Worm (Caenorhabditis elegans) whole organism, young adult: Measurements from ENCODE around the gene F43G6.16.

Experiments used
- B0019.2 ChIP-seq: fragments of 200-800 bp; sonication (Bioruptor generic); conservative IDR thresholded peaks from 2 replicates; pipeline ENCODE4 v1.3.6; 2022; ENCODE audit warnings: missing genetic modification reagents, missing genetic modification characterization, missing compliant biosample characterization
- B0336.3 ChIP-seq: fragments of 200-800 bp; sonication (Bioruptor generic); IDR thresholded peaks from 2 replicates; pipeline ENCODE4 v1.3.6; 2022; ENCODE audit warnings: missing genetic modification characterization, missing compliant biosample characterization
- C06A6.2 ChIP-seq: fragments of 200-800 bp; sonication (Bioruptor generic); conservative IDR thresholded peaks from 2 replicates; pipeline ENCODE4 v1.3.6; 2022; ENCODE audit warnings: missing genetic modification characterization, missing compliant biosample characterization
- F33H1.4 ChIP-seq: fragments of 200-800 bp; sonication (Bioruptor generic); IDR thresholded peaks from 2 replicates; pipeline ENCODE4 v1.3.6; 2022; ENCODE audit warnings: missing genetic modification reagents, missing genetic modification characterization, missing compliant biosample characterization
- F37B4.10 ChIP-seq: fragments of 200-800 bp; sonication (Bioruptor generic); IDR thresholded peaks from 2 replicates; pipeline ENCODE4 v1.3.6; 2022; ENCODE audit warnings: missing genetic modification characterization, missing compliant biosample characterization
- F52B5.7 ChIP-seq: sonication (generic microtip); optimal IDR thresholded peaks from 2 replicates; lab custom pipeline; 2016; ENCODE audit warnings: mild to moderate bottlenecking, missing genetic modification characterization, missing compliant biosample characterization
- T07F8.4 ChIP-seq: sonication (generic microtip); optimal IDR thresholded peaks from 2 replicates; lab custom pipeline; 2016; ENCODE audit warnings: mild to moderate bottlenecking, missing genetic modification characterization, moderate library complexity, missing compliant biosample characterization
- T26A5.8 ChIP-seq: sonication (generic microtip); optimal IDR thresholded peaks from 2 replicates; lab custom pipeline; 2016; ENCODE audit warnings: missing genetic modification characterization, missing compliant biosample characterization
- Y53F4B.3 ChIP-seq: fragments of 200-800 bp; sonication (Bioruptor generic); IDR thresholded peaks from 2 replicates; pipeline ENCODE4 v1.3.6; 2022; ENCODE audit warnings: missing genetic modification reagents, missing genetic modification characterization, missing compliant biosample characterization
- Y56A3A.18 ChIP-seq: fragments of 200-800 bp; sonication (Bioruptor generic); IDR thresholded peaks from 2 replicates; pipeline ENCODE4 v1.3.6; 2022; ENCODE audit warnings: missing genetic modification reagents, missing genetic modification characterization, missing compliant biosample characterization
- Y79H2A.3 ChIP-seq: fragments of 200-800 bp; sonication (Bioruptor generic); conservative IDR thresholded peaks from 2 replicates; pipeline ENCODE4 v1.3.6; 2022; ENCODE audit warnings: missing genetic modification reagents, missing genetic modification characterization, missing compliant biosample characterization
- Y95B8A.8 ChIP-seq: fragments of 200-800 bp; sonication (Bioruptor generic); IDR thresholded peaks from 2 replicates; pipeline ENCODE4 v1.3.6; 2022; ENCODE audit warnings: missing genetic modification reagents, missing genetic modification characterization, missing compliant biosample characterization
- ZK185.1 ChIP-seq: sonication (generic microtip); optimal IDR thresholded peaks from 2 replicates; lab custom pipeline; 2016; ENCODE audit warnings: mild to moderate bottlenecking, missing genetic modification characterization, missing compliant biosample characterization; ENCODE audit not compliant: poor library complexity, severe bottlenecking
- aptf-3 ChIP-seq: fragments of 200-800 bp; sonication (Bioruptor generic); IDR thresholded peaks from 2 replicates; pipeline ENCODE4 v1.3.6; 2022; ENCODE audit warnings: missing genetic modification characterization, missing compliant biosample characterization
- atf-7 ChIP-seq: sonication (generic microtip); optimal IDR thresholded peaks from 2 replicates; lab custom pipeline; 2017; ENCODE audit warnings: mild to moderate bottlenecking, missing genetic modification characterization, missing compliant biosample characterization
- bed-2 ChIP-seq: fragments of 200-800 bp; sonication (Bioruptor generic); IDR thresholded peaks from 2 replicates; pipeline ENCODE4 v1.3.6; 2022; ENCODE audit warnings: missing genetic modification reagents, missing genetic modification characterization, missing compliant biosample characterization
- ccch-3 ChIP-seq: fragments of 200-800 bp; sonication (Bioruptor generic); optimal IDR thresholded peaks from 2 replicates; lab custom pipeline; 2018; ENCODE audit warnings: mild to moderate bottlenecking, missing genetic modification characterization, missing compliant biosample characterization
- cebp-2 ChIP-seq: fragments of 200-800 bp; sonication (Bioruptor generic); IDR thresholded peaks from 2 replicates; pipeline ENCODE4 v1.3.6; 2022; ENCODE audit warnings: missing genetic modification characterization, missing compliant biosample characterization
- ceh-100 ChIP-seq: fragments of 200-800 bp; sonication (Bioruptor generic); IDR thresholded peaks from 2 replicates; pipeline ENCODE4 v1.3.6; 2022; ENCODE audit warnings: missing genetic modification reagents, missing genetic modification characterization, missing compliant biosample characterization
- ceh-27 ChIP-seq: fragments of 200-800 bp; sonication (Bioruptor generic); optimal IDR thresholded peaks from 2 replicates; lab custom pipeline; 2018; ENCODE audit warnings: mild to moderate bottlenecking, missing genetic modification characterization, moderate library complexity, missing compliant biosample characterization
- ceh-40 ChIP-seq: fragments of 200-800 bp; sonication (Bioruptor generic); IDR thresholded peaks from 2 replicates; pipeline ENCODE4 v1.3.6; 2022; ENCODE audit warnings: missing genetic modification characterization, missing compliant biosample characterization
- ceh-58 ChIP-seq: fragments of 200-800 bp; sonication (Bioruptor generic); IDR thresholded peaks from 2 replicates; pipeline ENCODE4 v1.3.6; 2022; ENCODE audit warnings: missing genetic modification characterization, missing compliant biosample characterization
- chd-7 ChIP-seq: sonication (generic microtip); optimal IDR thresholded peaks from 2 replicates; lab custom pipeline; 2016; ENCODE audit warnings: mild to moderate bottlenecking, missing genetic modification characterization, moderate library complexity, missing compliant biosample characterization
- dox-1 ChIP-seq: fragments of 200-800 bp; sonication (Bioruptor generic); IDR thresholded peaks from 2 replicates; pipeline ENCODE4 v1.3.6; 2022; ENCODE audit warnings: missing genetic modification reagents, missing genetic modification characterization, missing compliant biosample characterization
- dpff-1 ChIP-seq: sonication (generic microtip); optimal IDR thresholded peaks from 2 replicates; lab custom pipeline; 2017; ENCODE audit warnings: mild to moderate bottlenecking, missing genetic modification characterization, missing compliant biosample characterization
- efl-1 ChIP-seq: fragments of 150-350 bp; optimal IDR thresholded peaks from 2 replicates; lab custom pipeline; 2014; ENCODE audit warnings: missing biosample characterization, missing genetic modification reagents, missing genetic modification characterization
- egrh-3 ChIP-seq: fragments of 200-800 bp; sonication (Bioruptor generic); IDR thresholded peaks from 2 replicates; pipeline ENCODE4 v1.3.6; 2022; ENCODE audit warnings: missing genetic modification reagents, missing genetic modification characterization, missing compliant biosample characterization
- ekl-4 ChIP-seq: fragments of 200-800 bp; sonication (Bioruptor generic); IDR thresholded peaks from 2 replicates; pipeline ENCODE4 v1.3.6; 2022; ENCODE audit warnings: missing genetic modification reagents, missing genetic modification characterization, missing compliant biosample characterization
- ets-4 ChIP-seq: fragments of 200-800 bp; sonication (Bioruptor generic); optimal IDR thresholded peaks from 2 replicates; lab custom pipeline; 2018; ENCODE audit warnings: mild to moderate bottlenecking, missing genetic modification characterization, missing compliant biosample characterization
- gei-17 ChIP-seq: fragments of 200-800 bp; sonication (Bioruptor generic); optimal IDR thresholded peaks from 2 replicates; lab custom pipeline; 2018; ENCODE audit warnings: mild to moderate bottlenecking, missing genetic modification characterization, missing compliant biosample characterization
- hlh-26 ChIP-seq: fragments of 200-800 bp; sonication (Bioruptor generic); conservative IDR thresholded peaks from 2 replicates; pipeline ENCODE4 v1.3.6; 2022; ENCODE audit warnings: missing genetic modification reagents, missing genetic modification characterization, missing compliant biosample characterization
- hmg-1.2 ChIP-seq: fragments of 200-800 bp; sonication (Bioruptor generic); IDR thresholded peaks from 2 replicates; pipeline ENCODE4 v1.3.6; 2022; ENCODE audit warnings: missing genetic modification reagents, missing genetic modification characterization, missing compliant biosample characterization
- hmg-20 ChIP-seq: fragments of 200-800 bp; sonication (Bioruptor generic); IDR thresholded peaks from 2 replicates; pipeline ENCODE4 v1.3.6; 2022; ENCODE audit warnings: missing genetic modification reagents, missing genetic modification characterization, missing compliant biosample characterization
- hrde-1 ChIP-seq: sonication (generic microtip); optimal IDR thresholded peaks from 2 replicates; lab custom pipeline; 2016; ENCODE audit warnings: missing genetic modification characterization, mild to moderate bottlenecking, missing compliant biosample characterization, moderate library complexity, missing genotype, missing genetic modification reagents, borderline replicate concordance
- lin-40 ChIP-seq: sonication (generic microtip); optimal IDR thresholded peaks from 2 replicates; lab custom pipeline; 2016; ENCODE audit warnings: missing genetic modification characterization, mild to moderate bottlenecking, missing compliant biosample characterization, missing genotype, missing genetic modification reagents
- lir-1 ChIP-seq: fragments of 200-800 bp; sonication (Bioruptor generic); conservative IDR thresholded peaks from 2 replicates; pipeline ENCODE4 v1.3.6; 2022; ENCODE audit warnings: missing genetic modification reagents, missing genetic modification characterization, missing compliant biosample characterization
- lsy-27 ChIP-seq: sonication (generic microtip); optimal IDR thresholded peaks from 2 replicates; lab custom pipeline; 2017; ENCODE audit warnings: missing genetic modification characterization, mild to moderate bottlenecking, missing compliant biosample characterization, antibody characterized with exemption, missing genotype, borderline replicate concordance; ENCODE audit not compliant: insufficient read depth
- madf-3 ChIP-seq: fragments of 200-800 bp; sonication (Bioruptor generic); IDR thresholded peaks from 2 replicates; pipeline ENCODE4 v1.3.6; 2022; ENCODE audit warnings: missing genetic modification reagents, missing genetic modification characterization, missing compliant biosample characterization
- nhr-90 ChIP-seq: sonication (generic microtip); optimal IDR thresholded peaks from 2 replicates; lab custom pipeline; 2016; ENCODE audit warnings: missing genotype, mild to moderate bottlenecking, missing genetic modification characterization, missing compliant biosample characterization
- repo-1 ChIP-seq: sonication (generic microtip); optimal IDR thresholded peaks from 2 replicates; lab custom pipeline; 2017; ENCODE audit warnings: mild to moderate bottlenecking, missing genetic modification characterization, missing compliant biosample characterization
- rpc-1 ChIP-seq, 2 experiments: fragments of 150-350 bp in 1 of 2; sonication (generic microtip) in 1 of 2; optimal IDR thresholded peaks; 2 replicates each; lab custom pipeline; 2014 to 2018; ENCODE audit warnings: missing biosample characterization in 1 of 2, missing genetic modification characterization in 1 of 2, missing genetic modification reagents in 1 of 2, missing genotype in 1 of 2
- sea-2 ChIP-seq: fragments of 200-800 bp; sonication (Bioruptor generic); IDR thresholded peaks from 2 replicates; pipeline ENCODE4 v1.3.6; 2022; ENCODE audit warnings: missing genetic modification characterization, missing compliant biosample characterization
- snpc-1.1 ChIP-seq: sonication (generic microtip); optimal IDR thresholded peaks from 2 replicates; lab custom pipeline; 2017; ENCODE audit warnings: missing genetic modification characterization, mild to moderate bottlenecking, missing compliant biosample characterization, antibody characterized with exemption, moderate library complexity, missing genotype, missing genetic modification reagents; ENCODE audit not compliant: insufficient read depth
- tbx-9 ChIP-seq: sonication (generic microtip); optimal IDR thresholded peaks from 2 replicates; lab custom pipeline; 2016; ENCODE audit warnings: borderline replicate concordance, missing genetic modification characterization, inconsistent platforms, missing compliant biosample characterization
- ztf-18 ChIP-seq: sonication (generic microtip); optimal IDR thresholded peaks from 2 replicates; lab custom pipeline; 2016; ENCODE audit warnings: missing genotype, mild to moderate bottlenecking, missing genetic modification characterization, missing compliant biosample characterization
- ztf-26 ChIP-seq: sonication (generic microtip); optimal IDR thresholded peaks from 2 replicates; lab custom pipeline; 2017; ENCODE audit warnings: missing genetic modification characterization, missing compliant biosample characterization
- ztf-28 ChIP-seq: fragments of 200-800 bp; sonication (Bioruptor generic); IDR thresholded peaks from 2 replicates; pipeline ENCODE4 v1.3.6; 2022; ENCODE audit warnings: missing genetic modification reagents, missing genetic modification characterization, missing compliant biosample characterization

The F43G6.16 gene

ce11 chrII:11749490-11750172 is 32.8 kb downstream of the F43G6.16 start (continued):
- peak; percentile 91 for TF ChIP-seq lin-40 (tag; lab: Kevin White, UChicago)
- no peak for TF ChIP-seq Y56A3A.18 (GFP tag; lab: Robert Waterston, UW)
- peak; percentile 2 for TF ChIP-seq ztf-26 (tag; lab: Kevin White, UChicago)
- no peak for TF ChIP-seq B0019.2 (GFP tag; lab: Robert Waterston, UW)
- TF ChIP-seq F37B4.10 (GFP tag; lab: Robert Waterston, UW): no peak
- peak; percentile 41 for TF ChIP-seq T07F8.4 (tag; lab: Kevin White, UChicago)
- no peak for TF ChIP-seq hlh-26 (GFP tag; lab: Robert Waterston, UW)
- TF ChIP-seq tbx-9: no peak
- TF ChIP-seq aptf-3 (GFP tag; lab: Robert Waterston, UW): no peak
- TF ChIP-seq ceh-100 (GFP tag; lab: Robert Waterston, UW): 0 out of 2 replicates have a peak, but pooled peaks have one; percentile 24
- no peak for TF ChIP-seq F33H1.4 (GFP tag; lab: Robert Waterston, UW)
- TF ChIP-seq madf-3 (GFP tag; lab: Robert Waterston, UW): 0 out of 2 replicates have a peak, but pooled peaks have one; percentile 63
- no peak for TF ChIP-seq Y53F4B.3
- no peak for TF ChIP-seq snpc-1.1 (tag; lab: Kevin White, UChicago)
- peak; percentile 17 for TF ChIP-seq efl-1
- TF ChIP-seq hmg-1.2 (GFP tag; lab: Robert Waterston, UW): peak; percentile 85
- no peak for TF ChIP-seq ceh-58
- TF ChIP-seq ets-4 (GFP tag; lab: Kevin White, UChicago): no peak
- no peak for TF ChIP-seq hmg-20
- TF ChIP-seq repo-1 (tag; lab: Kevin White, UChicago): peak; percentile 70
- peak; percentile 75 for TF ChIP-seq atf-7 (tag; lab: Kevin White, UChicago)
- TF ChIP-seq C06A6.2 (GFP tag; lab: Robert Waterston, UW): peak; percentile 55; the same call in 1 of the 2 replicates
- TF ChIP-seq F52B5.7 (tag; lab: Kevin White, UChicago): peak; percentile 59
- peak; percentile 84 for TF ChIP-seq dox-1 (GFP tag; lab: Robert Waterston, UW)
- TF ChIP-seq lsy-27 (tag; lab: Kevin White, UChicago): no peak
- TF ChIP-seq T26A5.8: no peak
- TF ChIP-seq ztf-18 (tag; lab: Kevin White, UChicago): peak; percentile 66
- peak; percentile 65 for TF ChIP-seq gei-17 (GFP tag; lab: Kevin White, UChicago)
- TF ChIP-seq Y95B8A.8 (GFP tag; lab: Robert Waterston, UW): no peak
- TF ChIP-seq ztf-28: no peak
- TF ChIP-seq chd-7 (tag; lab: Kevin White, UChicago): peak; percentile 74
- TF ChIP-seq sea-2 (GFP tag; lab: Robert Waterston, UW): no peak
- TF ChIP-seq ekl-4: 0 out of 2 replicates have a peak, but pooled peaks have one; percentile 57
- peak; percentile 50 for TF ChIP-seq dpff-1 (tag; lab: Kevin White, UChicago)
- no peak for TF ChIP-seq hrde-1 (tag; lab: Kevin White, UChicago)
- TF ChIP-seq cebp-2 (GFP tag; lab: Robert Waterston, UW): no peak
- peak; percentile 76 for TF ChIP-seq ceh-27
- no peak for TF ChIP-seq rpc-1 (optimal IDR thresholded peaks at IDR 0.05; lab: Kevin White, UChicago)
- no peak for TF ChIP-seq rpc-1 (tag; optimal IDR thresholded peaks at IDR 0.05; lab: Kevin White, UChicago)
- TF ChIP-seq ZK185.1: peak; percentile 40
- peak; percentile 63 for TF ChIP-seq nhr-90 (tag; lab: Kevin White, UChicago)
- TF ChIP-seq egrh-3 (GFP tag; lab: Robert Waterston, UW): peak; percentile 89
- peak; percentile 66 for TF ChIP-seq lir-1 (GFP tag; lab: Robert Waterston, UW)
- TF ChIP-seq Y79H2A.3 (GFP tag; lab: Robert Waterston, UW): no peak
- TF ChIP-seq bed-2: peak; percentile 49; the same call in 1 of the 2 replicates
- TF ChIP-seq B0336.3 (GFP tag; lab: Robert Waterston, UW): peak; percentile 91
- TF ChIP-seq ceh-40 (GFP tag; lab: Robert Waterston, UW): no peak
- TF ChIP-seq ccch-3 (GFP tag; lab: Kevin White, UChicago): no peak
